Fruit fly (Drosophila melanogaster) whole organism, embryonic: Measurements from ENCODE around the gene nudE.

ENCODE experiments used
- Aef1 ChIP-seq: fragments of 200-800 bp; sonication (Bioruptor generic); IDR thresholded peaks from 3 replicates; pipeline ENCODE4 v1.3.6; 2022; ENCODE audit warnings: missing biosample characterization, missing genetic modification characterization
- B-H2 ChIP-seq: fragments of 200-800 bp; sonication (Bioruptor generic); optimal IDR thresholded peaks from 2 replicates; lab custom pipeline; 2018; ENCODE audit warnings: missing biosample characterization, mild to moderate bottlenecking, missing genetic modification characterization
- CG11504 ChIP-seq: fragments of 200-800 bp; sonication (Bioruptor generic); optimal IDR thresholded peaks from 3 replicates; lab custom pipeline; 2019; ENCODE audit warnings: missing biosample characterization, mild to moderate bottlenecking, missing genetic modification characterization, moderate library complexity
- CG13424 ChIP-seq: fragments of 200-800 bp; sonication (Bioruptor generic); optimal IDR thresholded peaks from 2 replicates; lab custom pipeline; 2019; ENCODE audit warnings: missing biosample characterization, mild to moderate bottlenecking, missing genetic modification characterization, moderate library complexity
- CG13775 ChIP-seq: fragments of 200-800 bp; sonication (Bioruptor generic); optimal IDR thresholded peaks from 3 replicates; lab custom pipeline; 2017; ENCODE audit warnings: missing biosample characterization, mild to moderate bottlenecking, missing genetic modification characterization
- CG14441 ChIP-seq: fragments of 200-800 bp; sonication (Bioruptor generic); IDR thresholded peaks from 2 replicates; pipeline ENCODE4 v1.3.6; 2022; ENCODE audit warnings: missing biosample characterization, missing genetic modification characterization
- CG15696 ChIP-seq: fragments of 200-800 bp; sonication (Bioruptor generic); optimal IDR thresholded peaks from 2 replicates; lab custom pipeline; 2019; ENCODE audit warnings: missing biosample characterization, mild to moderate bottlenecking, missing genetic modification characterization, moderate library complexity
- CG17912 ChIP-seq: fragments of 200-800 bp; sonication (Bioruptor generic); optimal IDR thresholded peaks from 2 replicates; lab custom pipeline; 2018; ENCODE audit warnings: missing biosample characterization, mild to moderate bottlenecking, missing genetic modification characterization
- CG2712 ChIP-seq: fragments of 200-800 bp; optimal IDR thresholded peaks from 3 replicates; lab custom pipeline; 2019; ENCODE audit warnings: missing biosample characterization, mild to moderate bottlenecking, missing genetic modification characterization, moderate library complexity
- CG3163 ChIP-seq: fragments of 200-800 bp; sonication (Bioruptor generic); optimal IDR thresholded peaks from 3 replicates; lab custom pipeline; 2016; ENCODE audit warnings: missing biosample characterization, missing genetic modification characterization
- CG32772 ChIP-seq: fragments of 200-800 bp; sonication (Bioruptor generic); IDR thresholded peaks from 2 replicates; pipeline ENCODE4 v1.3.6; 2022; ENCODE audit warnings: missing biosample characterization, missing genetic modification characterization
- CG3407 ChIP-seq: fragments of 200-800 bp; sonication (Bioruptor generic); optimal IDR thresholded peaks from 2 replicates; lab custom pipeline; 2018; ENCODE audit warnings: missing biosample characterization, mild to moderate bottlenecking, missing genetic modification characterization
- CG34376 ChIP-seq: fragments of 200-800 bp; sonication (Bioruptor generic); optimal IDR thresholded peaks from 2 replicates; lab custom pipeline; 2018; ENCODE audit warnings: missing biosample characterization, mild to moderate bottlenecking, missing genetic modification characterization
- CG3847 ChIP-seq: fragments of 200-800 bp; sonication (Bioruptor generic); IDR thresholded peaks from 2 replicates; pipeline ENCODE4 v1.3.6; 2022; ENCODE audit warnings: missing biosample characterization, missing genetic modification characterization
- CG4360 ChIP-seq: fragments of 200-800 bp; sonication (Bioruptor generic); IDR thresholded peaks from 2 replicates; pipeline ENCODE4 v1.3.6; 2022; ENCODE audit warnings: missing biosample characterization, missing genetic modification characterization
- CG4424 ChIP-seq: fragments of 200-800 bp; sonication (Bioruptor generic); optimal IDR thresholded peaks from 3 replicates; lab custom pipeline; 2016; ENCODE audit warnings: missing biosample characterization, missing genetic modification characterization
- CG4730 ChIP-seq: fragments of 200-800 bp; sonication (Bioruptor generic); IDR thresholded peaks from 2 replicates; pipeline ENCODE4 v1.3.6; 2022; ENCODE audit warnings: missing biosample characterization, missing genetic modification characterization
- CG6813 ChIP-seq: fragments of 200-800 bp; sonication (Bioruptor generic); optimal IDR thresholded peaks from 2 replicates; lab custom pipeline; 2017; ENCODE audit warnings: missing biosample characterization, missing genetic modification characterization, mild to moderate bottlenecking, moderate library complexity, missing genetic modification reagents
- CG9215 ChIP-seq: fragments of 200-800 bp; sonication (Bioruptor generic); IDR thresholded peaks from 2 replicates; pipeline ENCODE4 v1.3.6; 2022; ENCODE audit warnings: missing biosample characterization, missing genetic modification characterization
- CG9609 ChIP-seq: fragments of 200-800 bp; sonication (Bioruptor generic); optimal IDR thresholded peaks from 3 replicates; lab custom pipeline; 2016; ENCODE audit warnings: missing biosample characterization, missing genetic modification characterization
- CHES-1-like ChIP-seq: fragments of 200-800 bp; sonication (Bioruptor generic); optimal IDR thresholded peaks from 2 replicates; lab custom pipeline; 2016; ENCODE audit warnings: missing biosample characterization, missing genetic modification characterization
- CTCF ChIP-seq: fragments of 200-800 bp; sonication (Bioruptor generic); optimal IDR thresholded peaks from 2 replicates; lab custom pipeline; 2017; ENCODE audit warnings: missing biosample characterization, mild to moderate bottlenecking, missing genetic modification characterization, moderate library complexity
- Chrac-16 ChIP-seq: fragments of 200-800 bp; sonication (Bioruptor generic); optimal IDR thresholded peaks from 3 replicates; lab custom pipeline; 2016; ENCODE audit warnings: missing biosample characterization, missing genetic modification characterization
- Deaf1 ChIP-seq: fragments of 200-800 bp; optimal IDR thresholded peaks from 3 replicates; lab custom pipeline; 2019; ENCODE audit warnings: missing biosample characterization, mild to moderate bottlenecking, missing genetic modification characterization, moderate library complexity
- Dek ChIP-seq: fragments of 200-800 bp; sonication (Bioruptor generic); optimal IDR thresholded peaks from 3 replicates; lab custom pipeline; 2019; ENCODE audit warnings: missing biosample characterization, mild to moderate bottlenecking, missing genetic modification characterization, moderate library complexity
- Doc2 ChIP-seq: fragments of 200-800 bp; sonication (Bioruptor generic); IDR thresholded peaks from 2 replicates; pipeline ENCODE4 v1.3.6; 2022; ENCODE audit warnings: missing biosample characterization, missing genetic modification characterization
- Dp ChIP-seq: fragments of 200-800 bp; sonication (Bioruptor generic); optimal IDR thresholded peaks from 2 replicates; lab custom pipeline; 2018; ENCODE audit warnings: missing biosample characterization, mild to moderate bottlenecking, missing genetic modification characterization, moderate library complexity
- Ets65A ChIP-seq: fragments of 200-800 bp; sonication (Bioruptor generic); peaks from one replicate; lab custom pipeline; 2016; ENCODE audit warnings: missing biosample characterization, missing genetic modification characterization
- Fer3 ChIP-seq: fragments of 200-800 bp; sonication (Bioruptor generic); optimal IDR thresholded peaks from 2 replicates; lab custom pipeline; 2018; ENCODE audit warnings: missing biosample characterization, mild to moderate bottlenecking, missing genetic modification characterization, moderate library complexity
- Hand ChIP-seq: fragments of 200-800 bp; sonication (Bioruptor generic); optimal IDR thresholded peaks from 2 replicates; lab custom pipeline; 2017; ENCODE audit warnings: mild to moderate bottlenecking, missing biosample characterization, missing genetic modification reagents, missing genetic modification characterization
- Hr51 ChIP-seq, 2 experiments: fragments of 200-800 bp; sonication (Bioruptor generic); optimal IDR thresholded peaks; 2 replicates in 1 of 2; 3 replicates in 1 of 2; lab custom pipeline; 2016 to 2018; ENCODE audit warnings: missing biosample characterization in 2 of 2, missing genetic modification characterization in 2 of 2, mild to moderate bottlenecking in 1 of 2, moderate library complexity in 1 of 2
- Med ChIP-seq: fragments of 200-800 bp; sonication (Bioruptor generic); peaks from one replicate; lab custom pipeline; 2016; ENCODE audit warnings: missing biosample characterization, missing genetic modification characterization, mild to moderate bottlenecking, inconsistent platforms, moderate library complexity
- Neu2 ChIP-seq: fragments of 200-800 bp; sonication (Bioruptor generic); optimal IDR thresholded peaks from 3 replicates; lab custom pipeline; 2016; ENCODE audit warnings: missing biosample characterization, missing genetic modification characterization, borderline replicate concordance
- Rx ChIP-seq: fragments of 200-800 bp; sonication (Bioruptor generic); IDR thresholded peaks from 2 replicates; pipeline ENCODE4 v1.3.6; 2022; ENCODE audit warnings: missing biosample characterization, missing genetic modification characterization
- Sox100B ChIP-seq: fragments of 200-800 bp; sonication (Bioruptor generic); optimal IDR thresholded peaks from 3 replicates; lab custom pipeline; 2018; ENCODE audit warnings: missing biosample characterization, mild to moderate bottlenecking, missing genetic modification characterization
- YL-1 ChIP-seq: fragments of 200-800 bp; sonication (Bioruptor generic); optimal IDR thresholded peaks from 3 replicates; lab custom pipeline; 2017; ENCODE audit warnings: missing biosample characterization, mild to moderate bottlenecking, missing genetic modification characterization
- bbx ChIP-seq: fragments of 200-800 bp; sonication (Bioruptor generic); IDR thresholded peaks from 2 replicates; pipeline ENCODE4 v1.3.6; 2022; ENCODE audit warnings: missing biosample characterization, missing genetic modification characterization; ENCODE audit not compliant: partially characterized antibody
- corto ChIP-seq: fragments of 200-800 bp; sonication (Bioruptor generic); optimal IDR thresholded peaks from 2 replicates; lab custom pipeline; 2016; ENCODE audit warnings: missing biosample characterization, mild to moderate bottlenecking, missing genetic modification characterization, moderate library complexity
- dpn ChIP-seq, 2 experiments: fragments of 200-800 bp; sonication (Bioruptor generic); optimal IDR thresholded peaks; 3 replicates each; lab custom pipeline; 2016; ENCODE audit warnings: missing biosample characterization in 2 of 2, missing genetic modification characterization in 2 of 2
- gcm2 ChIP-seq: fragments of 200-800 bp; sonication (Bioruptor generic); optimal IDR thresholded peaks from 2 replicates; lab custom pipeline; 2016; ENCODE audit warnings: missing biosample characterization, missing genetic modification characterization
- gsb-n ChIP-seq: fragments of 200-800 bp; sonication (Bioruptor generic); optimal IDR thresholded peaks from 3 replicates; lab custom pipeline; 2018; ENCODE audit warnings: missing biosample characterization, mild to moderate bottlenecking, missing genetic modification characterization
- jigr1 ChIP-seq: fragments of 200-800 bp; sonication (Bioruptor generic); IDR thresholded peaks from 3 replicates; pipeline ENCODE4 v1.3.6; 2022; ENCODE audit warnings: missing biosample characterization, missing genetic modification characterization
- psq ChIP-seq: fragments of 200-800 bp; sonication (Bioruptor generic); optimal IDR thresholded peaks from 2 replicates; lab custom pipeline; 2017; ENCODE audit warnings: missing biosample characterization, missing genetic modification characterization
- row ChIP-seq: fragments of 200-800 bp; sonication (Bioruptor generic); IDR thresholded peaks from 3 replicates; pipeline ENCODE4 v1.3.6; 2022; ENCODE audit warnings: missing biosample characterization, missing genetic modification characterization
- run ChIP-seq: fragments of 200-800 bp; sonication (Bioruptor generic); optimal IDR thresholded peaks from 3 replicates; lab custom pipeline; 2018; ENCODE audit warnings: missing biosample characterization, mild to moderate bottlenecking, missing genetic modification characterization
- salm ChIP-seq: fragments of 200-800 bp; sonication (Bioruptor generic); optimal IDR thresholded peaks from 2 replicates; lab custom pipeline; 2018; ENCODE audit warnings: missing biosample characterization, mild to moderate bottlenecking, missing genetic modification characterization
- so ChIP-seq: fragments of 200-800 bp; sonication (Bioruptor generic); IDR thresholded peaks from 3 replicates; pipeline ENCODE4 v1.3.6; 2022; ENCODE audit warnings: missing biosample characterization, missing genetic modification characterization
- sr ChIP-seq: fragments of 200-800 bp; sonication (Bioruptor generic); IDR thresholded peaks from 3 replicates; pipeline ENCODE4 v1.3.6; 2022; ENCODE audit warnings: missing biosample characterization, missing genetic modification characterization
- tgo ChIP-seq: fragments of 200-800 bp; sonication (Bioruptor generic); IDR thresholded peaks from 3 replicates; pipeline ENCODE4 v1.3.6; 2022; ENCODE audit warnings: missing biosample characterization, missing genetic modification characterization
- vfl ChIP-seq: fragments of 200-800 bp; sonication (Bioruptor generic); optimal IDR thresholded peaks from 2 replicates; lab custom pipeline; 2016; ENCODE audit warnings: missing biosample characterization, missing genetic modification characterization
- zf30C ChIP-seq: fragments of 200-800 bp; sonication (Bioruptor generic); optimal IDR thresholded peaks from 3 replicates; lab custom pipeline; 2018; ENCODE audit warnings: missing biosample characterization, mild to moderate bottlenecking, missing genetic modification characterization

The nudE gene

DNA sequence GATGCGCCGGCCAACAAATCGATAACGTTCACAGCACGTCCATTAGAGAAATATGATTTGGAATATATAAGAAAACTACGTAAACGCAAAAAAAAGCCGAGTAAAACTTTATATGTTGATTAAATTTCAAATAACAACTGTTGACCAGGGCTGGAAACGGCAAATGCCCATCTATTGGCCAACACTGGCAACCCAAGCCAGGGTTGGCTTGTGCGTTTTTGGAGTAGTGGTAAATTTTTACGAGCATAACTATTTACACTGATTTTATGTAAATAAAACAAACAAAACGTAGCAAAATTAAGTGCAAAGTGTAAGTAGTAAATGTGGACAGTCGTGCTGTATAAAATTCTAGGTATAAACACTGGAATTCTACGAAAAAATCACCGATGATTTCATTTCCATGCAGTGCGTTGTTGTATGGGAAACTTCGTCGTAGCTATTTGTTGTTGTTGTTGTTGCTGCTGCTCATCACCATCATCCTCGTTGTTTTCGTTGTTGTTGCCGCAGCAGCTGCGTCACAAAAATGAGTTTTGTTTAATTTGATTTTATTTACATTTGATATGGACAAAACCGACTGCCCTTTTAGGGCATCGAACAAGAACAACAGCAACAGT, at the start of gene nudE (continued):
- TF ChIP-seq CG4360 (peak; percentile 98), Chrac-16 (GFP tag; lab: Kevin White, UChicago) (peak; percentile 18), CTCF (GFP tag; lab: Kevin White, UChicago) (peak; percentile 49), CG2712 (peak; percentile 23), CG9215 (GFP tag; lab: Robert Waterston, UW) (no peak), CG17912 (GFP tag; lab: Kevin White, UChicago) (no peak), Deaf1 (tag; lab: Kevin White, UChicago) (peak; percentile 2), CG13775 (GFP tag; lab: Kevin White, UChicago) (no peak), Dek (peak; percentile 8), CG3407 (GFP tag; lab: Kevin White, UChicago) (no peak), corto (GFP tag; lab: Kevin White, UChicago) (no peak), tgo (no peak; the same call in 2 of the 3 replicates), run (no peak), gsb-n (tag; lab: Kevin White, UChicago) (no peak), CG14441 (GFP tag; lab: Robert Waterston, UW) (0 out of 2 replicates have a peak, but pooled peaks have one; percentile 30), Rx (GFP tag; lab: Robert Waterston, UW) (0 out of 2 replicates have a peak, but pooled peaks have one; percentile 11), CHES-1-like (peak; percentile 32), row (peak; percentile 28; the same call in 2 of the 3 replicates), bbx (0 out of 2 replicates have a peak, but pooled peaks have one; percentile 44), CG11504 (tag; lab: Kevin White, UChicago) (peak; percentile 39), CG9609 (GFP tag; lab: Kevin White, UChicago) (no peak), so (GFP tag; lab: Robert Waterston, UW) (no peak), Hand (GFP tag; lab: Kevin White, UChicago) (no peak), CG13424 (tag; lab: Kevin White, UChicago) (peak; percentile 0), gcm2 (no peak), Med (GFP tag; lab: Kevin White, UChicago) (peak; percentile 91), CG4730 (GFP tag; lab: Robert Waterston, UW) (no peak), CG6813 (GFP tag; lab: Kevin White, UChicago) (no peak), CG34376 (GFP tag; lab: Kevin White, UChicago) (peak; percentile 45), psq (GFP tag; lab: Kevin White, UChicago) (no peak), jigr1 (no peak), Neu2 (GFP tag; lab: Kevin White, UChicago) (peak; percentile 17), Sox100B (GFP tag; lab: Kevin White, UChicago) (no peak), CG32772 (GFP tag; lab: Robert Waterston, UW) (no peak), dpn (GFP tag; optimal IDR thresholded peaks at IDR 0.05; lab: Kevin White, UChicago) (peak; percentile 20 to 63), Doc2 (GFP tag; lab: Robert Waterston, UW) (no peak), zf30C (GFP tag; lab: Kevin White, UChicago) (no peak), Ets65A (GFP tag; lab: Kevin White, UChicago) (peak; percentile 95), YL-1 (GFP tag; lab: Kevin White, UChicago) (peak; percentile 77), CG4424 (GFP tag; lab: Kevin White, UChicago) (peak; percentile 22), Dp (GFP tag; lab: Kevin White, UChicago) (peak; percentile 51), CG3847 (GFP tag; lab: Robert Waterston, UW) (peak; percentile 60), sr (GFP tag; lab: Robert Waterston, UW) (no peak), Hr51 (GFP tag; optimal IDR thresholded peaks at IDR 0.05; lab: Kevin White, UChicago) (no peak), Aef1 (GFP tag; lab: Robert Waterston, UW) (peak; percentile 59), CG15696 (no peak), Fer3 (tag; lab: Kevin White, UChicago) (peak; percentile 33), vfl (GFP tag; lab: Kevin White, UChicago) (no peak), salm (no peak), B-H2 (GFP tag; lab: Kevin White, UChicago) (peak; percentile 10), CG3163 (GFP tag; lab: Kevin White, UChicago) (peak; percentile 43)
